Worm (Caenorhabditis elegans) whole organism, L2 larva: ENCODE data around the gene anat-1.

ENCODE experiments used
- fos-1 ChIP-seq: fragments of 150-350 bp; optimal IDR thresholded peaks from 2 replicates; lab custom pipeline; 2014; ENCODE audit warnings: missing biosample characterization, missing genetic modification characterization
- lsy-2 ChIP-seq, 2 experiments: fragments of 150-350 bp in 1 of 2; sonication (generic microtip) in 1 of 2; optimal IDR thresholded peaks; 2 replicates each; lab custom pipeline; 2014 to 2017; ENCODE audit warnings: missing biosample characterization in 2 of 2, missing genetic modification characterization in 2 of 2
- nhr-11 ChIP-seq: fragments of 150-350 bp; optimal IDR thresholded peaks from 2 replicates; lab custom pipeline; 2014; ENCODE audit warnings: missing biosample characterization, missing genetic modification characterization
- unc-62 ChIP-seq: fragments of 150-350 bp; optimal IDR thresholded peaks from 2 replicates; lab custom pipeline; 2014; ENCODE audit warnings: missing biosample characterization, missing genetic modification reagents, missing genetic modification characterization

- TF ChIP-seq fos-1 (no peak), unc-62 (no peak), nhr-11 (tag; lab: Kevin White, UChicago) (no peak), lsy-2 (tag; optimal IDR thresholded peaks at IDR 0.05; lab: Kevin White, UChicago) (peak in 1 of 2 experiments; percentile 63)
Measured at ce11 chrIV:6751213-6751612, 19.4 kb upstream of the anat-1 start.
